Fruit fly (Drosophila melanogaster) whole organism, adult: ENCODE data around the gene Obp73a.

ENCODE experiments used
- CG11617 ChIP-seq: fragments of 200-800 bp; sonication (Bioruptor generic); optimal IDR thresholded peaks from 2 replicates; lab custom pipeline; 2017; ENCODE audit warnings: mild to moderate bottlenecking, missing biosample characterization, missing genetic modification reagents, missing genetic modification characterization
- Clk ChIP-seq: fragments of 200-800 bp; sonication (Bioruptor generic); optimal IDR thresholded peaks from 2 replicates; lab custom pipeline; 2017; ENCODE audit warnings: missing biosample characterization, missing genetic modification characterization
- pad ChIP-seq: fragments of 200-800 bp; sonication (Bioruptor generic); optimal IDR thresholded peaks from 3 replicates; lab custom pipeline; 2017; ENCODE audit warnings: missing biosample characterization, missing genetic modification characterization, mild to moderate bottlenecking, moderate library complexity, missing genetic modification reagents

dm6 chr3L:17000289-17000688 lies 56.1 kb downstream of the Obp73a start:
- TF ChIP-seq CG11617 (GFP tag; lab: Kevin White, UChicago) = peak; percentile 45
- peak; percentile 64 for TF ChIP-seq Clk (GFP tag; lab: Kevin White, UChicago)
- no peak for TF ChIP-seq pad (GFP tag; lab: Kevin White, UChicago)
